Fruit fly (Drosophila melanogaster) whole organism, embryonic: ENCODE measurements around the gene chif.

Experiments
- CG11093 ChIP-seq: fragments of 200-800 bp; sonication (Bioruptor generic); IDR thresholded peaks from 3 replicates; pipeline ENCODE4 v1.3.6; 2022; ENCODE audit warnings: missing biosample characterization, missing genetic modification characterization
- CG12942 ChIP-seq: fragments of 200-800 bp; sonication (Bioruptor generic); optimal IDR thresholded peaks from 3 replicates; lab custom pipeline; 2016; ENCODE audit warnings: missing biosample characterization, missing genetic modification characterization
- CG17568 ChIP-seq: fragments of 200-800 bp; sonication (Bioruptor generic); optimal IDR thresholded peaks from 2 replicates; lab custom pipeline; 2018; ENCODE audit warnings: missing biosample characterization, mild to moderate bottlenecking, missing genetic modification characterization, moderate library complexity
- CG17829 ChIP-seq: fragments of 200-800 bp; optimal IDR thresholded peaks from 2 replicates; lab custom pipeline; 2019; ENCODE audit warnings: missing biosample characterization, mild to moderate bottlenecking, missing genetic modification characterization, moderate library complexity
- CG2129 ChIP-seq: fragments of 200-800 bp; sonication (Bioruptor generic); IDR thresholded peaks from 2 replicates; pipeline ENCODE4 v1.3.6; 2022; ENCODE audit warnings: missing biosample characterization, missing genetic modification characterization; ENCODE audit not compliant: partially characterized antibody
- CG6272 ChIP-seq: fragments of 200-800 bp; sonication (Bioruptor generic); IDR thresholded peaks from 2 replicates; pipeline ENCODE4 v1.3.6; 2022; ENCODE audit warnings: missing biosample characterization, missing genetic modification characterization
- CG7372 ChIP-seq: fragments of 200-800 bp; sonication (Bioruptor generic); IDR thresholded peaks from 2 replicates; pipeline ENCODE4 v1.3.6; 2022; ENCODE audit warnings: missing biosample characterization, missing genetic modification characterization
- Fer1 ChIP-seq: fragments of 200-800 bp; sonication (Bioruptor generic); optimal IDR thresholded peaks from 2 replicates; lab custom pipeline; 2017; ENCODE audit warnings: missing biosample characterization, mild to moderate bottlenecking, missing genetic modification characterization
- bsh ChIP-seq, 2 experiments: fragments of 200-800 bp; sonication (Bioruptor generic); optimal IDR thresholded peaks; 2 replicates each; lab custom pipeline; 2017 to 2018; ENCODE audit warnings: mild to moderate bottlenecking in 2 of 2, missing biosample characterization in 2 of 2, missing genetic modification characterization in 2 of 2, moderate library complexity in 1 of 2
- cas ChIP-seq: fragments of 200-800 bp; sonication (Bioruptor generic); IDR thresholded peaks from 2 replicates; pipeline ENCODE4 v1.3.6; 2022; ENCODE audit warnings: missing biosample characterization, missing genetic modification characterization
- ems ChIP-seq: fragments of 200-800 bp; sonication (Bioruptor generic); optimal IDR thresholded peaks from 3 replicates; lab custom pipeline; 2016; ENCODE audit warnings: missing biosample characterization, missing genetic modification characterization
- fd102C ChIP-seq: fragments of 200-800 bp; sonication (Bioruptor generic); optimal IDR thresholded peaks from 2 replicates; lab custom pipeline; 2018; ENCODE audit warnings: missing biosample characterization, mild to moderate bottlenecking, missing genetic modification characterization, moderate library complexity
- shn ChIP-seq: fragments of 200-800 bp; sonication (Bioruptor generic); optimal IDR thresholded peaks from 3 replicates; lab custom pipeline; 2016; ENCODE audit warnings: missing biosample characterization, missing genetic modification characterization
- so ChIP-seq: fragments of 200-800 bp; sonication (Bioruptor generic); IDR thresholded peaks from 3 replicates; pipeline ENCODE4 v1.3.6; 2022; ENCODE audit warnings: missing biosample characterization, missing genetic modification characterization

dm6 chr2L:16317777-16318610 lies 34.4 kb downstream of the chif start:
- peak; percentile 22 for TF ChIP-seq CG12942
- no peak for TF ChIP-seq shn (GFP tag; lab: Kevin White, UChicago)
- peak; percentile 54; the same call in 2 of the 3 replicates for TF ChIP-seq so
- no peak for TF ChIP-seq CG2129
- no peak for TF ChIP-seq CG6272
- peak in 1 of 2 experiments; percentile 52 for TF ChIP-seq bsh (GFP tag; optimal IDR thresholded peaks at IDR 0.05; lab: Kevin White, UChicago)
- peak; percentile 72 for TF ChIP-seq Fer1 (GFP tag; lab: Kevin White, UChicago)
- no peak for TF ChIP-seq cas
- TF ChIP-seq CG17829 (tag; lab: Kevin White, UChicago) = no peak
- peak; percentile 67 for TF ChIP-seq CG17568
- TF ChIP-seq fd102C = no peak
- TF ChIP-seq CG11093 (GFP tag; lab: Robert Waterston, UW) = no peak
- TF ChIP-seq ems = no peak
- TF ChIP-seq CG7372 = no peak
